Fruit fly (Drosophila melanogaster) whole organism, embryonic: ENCODE results near the gene CG12607.
A peak's percentile ranks its signal among the peaks of the same experiment; 100 is the strongest.

Experiments used
- Blimp-1 ChIP-seq: fragments of 200-800 bp; sonication (Bioruptor generic); optimal IDR thresholded peaks from 3 replicates; lab custom pipeline; 2018; ENCODE audit warnings: missing biosample characterization, missing genetic modification characterization, mild to moderate bottlenecking, moderate library complexity, missing genetic modification reagents
- BtbVII ChIP-seq: fragments of 200-800 bp; sonication (Bioruptor generic); optimal IDR thresholded peaks from 3 replicates; lab custom pipeline; 2017; ENCODE audit warnings: missing biosample characterization, mild to moderate bottlenecking, missing genetic modification characterization
- CG10209 ChIP-seq: fragments of 200-800 bp; sonication (Bioruptor generic); optimal IDR thresholded peaks from 3 replicates; lab custom pipeline; 2017; ENCODE audit warnings: missing biosample characterization, mild to moderate bottlenecking, missing genetic modification characterization, missing genetic modification reagents
- CG11456 ChIP-seq: fragments of 200-800 bp; sonication (Bioruptor generic); IDR thresholded peaks from 3 replicates; pipeline ENCODE4 v1.3.6; 2022; ENCODE audit warnings: missing biosample characterization, missing genetic modification characterization
- CG11696 ChIP-seq: fragments of 200-800 bp; sonication (Bioruptor generic); IDR thresholded peaks from 2 replicates; pipeline ENCODE4 v1.3.6; 2022; ENCODE audit warnings: missing biosample characterization, missing genetic modification characterization
- CG12155 ChIP-seq: fragments of 200-800 bp; sonication (Bioruptor generic); optimal IDR thresholded peaks from 3 replicates; lab custom pipeline; 2016; ENCODE audit warnings: missing biosample characterization, missing genetic modification characterization
- CG14965 ChIP-seq: fragments of 200-800 bp; sonication (Bioruptor generic); optimal IDR thresholded peaks from 2 replicates; lab custom pipeline; 2016; ENCODE audit warnings: missing biosample characterization, missing genetic modification characterization, borderline replicate concordance
- CG15514 ChIP-seq: fragments of 200-800 bp; sonication (Bioruptor generic); optimal IDR thresholded peaks from 3 replicates; lab custom pipeline; 2017; ENCODE audit warnings: missing biosample characterization, missing genetic modification characterization, mild to moderate bottlenecking, moderate library complexity, missing genetic modification reagents
- CG1647 ChIP-seq: fragments of 200-800 bp; sonication (Bioruptor generic); optimal IDR thresholded peaks from 3 replicates; lab custom pipeline; 2016; ENCODE audit warnings: missing biosample characterization, missing genetic modification characterization
- CG1792 ChIP-seq: fragments of 200-800 bp; sonication (Bioruptor generic); optimal IDR thresholded peaks from 2 replicates; lab custom pipeline; 2016; ENCODE audit warnings: missing biosample characterization, missing genetic modification characterization
- CG18619 ChIP-seq: fragments of 200-800 bp; sonication (Bioruptor generic); optimal IDR thresholded peaks from 3 replicates; lab custom pipeline; 2017; ENCODE audit warnings: missing biosample characterization, mild to moderate bottlenecking, missing genetic modification characterization
- CG4404 ChIP-seq: fragments of 200-800 bp; sonication (Bioruptor generic); IDR thresholded peaks from 2 replicates; pipeline ENCODE4 v1.3.6; 2022; ENCODE audit warnings: missing biosample characterization, missing genetic modification characterization
- CG4707 ChIP-seq: fragments of 200-800 bp; sonication (Bioruptor generic); optimal IDR thresholded peaks from 2 replicates; lab custom pipeline; 2018; ENCODE audit warnings: missing biosample characterization, mild to moderate bottlenecking, missing genetic modification characterization, moderate library complexity
- CG6272 ChIP-seq: fragments of 200-800 bp; sonication (Bioruptor generic); IDR thresholded peaks from 2 replicates; pipeline ENCODE4 v1.3.6; 2022; ENCODE audit warnings: missing biosample characterization, missing genetic modification characterization
- CG6683 ChIP-seq: fragments of 200-800 bp; sonication (Bioruptor generic); optimal IDR thresholded peaks from 2 replicates; lab custom pipeline; 2017; ENCODE audit warnings: missing biosample characterization, mild to moderate bottlenecking, missing genetic modification characterization, missing genetic modification reagents
- CG6765 ChIP-seq: fragments of 200-800 bp; sonication (Bioruptor generic); optimal IDR thresholded peaks from 3 replicates; lab custom pipeline; 2017; ENCODE audit warnings: missing biosample characterization, mild to moderate bottlenecking, missing genetic modification characterization
- CG6791 ChIP-seq: fragments of 200-800 bp; sonication (Bioruptor generic); IDR thresholded peaks from 3 replicates; pipeline ENCODE4 v1.3.6; 2022; ENCODE audit warnings: missing biosample characterization, missing genetic modification characterization; ENCODE audit not compliant: partially characterized antibody
- Deaf1 ChIP-seq: fragments of 200-800 bp; optimal IDR thresholded peaks from 3 replicates; lab custom pipeline; 2019; ENCODE audit warnings: missing biosample characterization, mild to moderate bottlenecking, missing genetic modification characterization, moderate library complexity
- Dek ChIP-seq: fragments of 200-800 bp; sonication (Bioruptor generic); optimal IDR thresholded peaks from 3 replicates; lab custom pipeline; 2019; ENCODE audit warnings: missing biosample characterization, mild to moderate bottlenecking, missing genetic modification characterization, moderate library complexity
- E2f2 ChIP-seq: fragments of 200-800 bp; sonication (Bioruptor generic); IDR thresholded peaks from 2 replicates; pipeline ENCODE4 v1.3.6; 2022; ENCODE audit warnings: missing biosample characterization, missing genetic modification characterization
- Fer1 ChIP-seq: fragments of 200-800 bp; sonication (Bioruptor generic); optimal IDR thresholded peaks from 2 replicates; lab custom pipeline; 2017; ENCODE audit warnings: missing biosample characterization, mild to moderate bottlenecking, missing genetic modification characterization
- GATAe ChIP-seq: fragments of 200-800 bp; sonication (Bioruptor generic); conservative IDR thresholded peaks from 2 replicates; pipeline ENCODE4 v1.3.6; 2022; ENCODE audit warnings: missing biosample characterization, missing genetic modification characterization
- H15 ChIP-seq: fragments of 200-800 bp; sonication (Bioruptor generic); IDR thresholded peaks from 3 replicates; pipeline ENCODE4 v1.3.6; 2022; ENCODE audit warnings: missing biosample characterization, missing genetic modification characterization
- HHEX ChIP-seq: fragments of 200-800 bp; sonication (Bioruptor generic); optimal IDR thresholded peaks from 3 replicates; lab custom pipeline; 2017; ENCODE audit warnings: missing biosample characterization, mild to moderate bottlenecking, missing genetic modification characterization, missing genetic modification reagents
- HLH4C ChIP-seq: fragments of 200-800 bp; sonication (Bioruptor generic); IDR thresholded peaks from 3 replicates; pipeline ENCODE4 v1.3.6; 2022; ENCODE audit warnings: missing biosample characterization, missing genetic modification characterization; ENCODE audit not compliant: partially characterized antibody
- HmgD ChIP-seq: fragments of 200-800 bp; sonication (Bioruptor generic); optimal IDR thresholded peaks from 3 replicates; lab custom pipeline; 2016; ENCODE audit warnings: missing biosample characterization, missing genetic modification characterization
- HmgZ ChIP-seq: fragments of 200-800 bp; sonication (Bioruptor generic); optimal IDR thresholded peaks from 2 replicates; lab custom pipeline; 2018; ENCODE audit warnings: missing biosample characterization, mild to moderate bottlenecking, missing genetic modification characterization
- Kr ChIP-seq: fragments of 200-800 bp; sonication (Bioruptor generic); optimal IDR thresholded peaks from 2 replicates; lab custom pipeline; 2017; ENCODE audit warnings: missing biosample characterization, mild to moderate bottlenecking, missing genetic modification characterization
- Lpt ChIP-seq: fragments of >200 bp; optimal IDR thresholded peaks from 2 replicates; lab custom pipeline; 2018; ENCODE audit warnings: missing biosample characterization, missing genetic modification characterization
- Sry-β ChIP-seq: fragments of 200-800 bp; sonication (Bioruptor generic); optimal IDR thresholded peaks from 2 replicates; lab custom pipeline; 2018; ENCODE audit warnings: missing biosample characterization, mild to moderate bottlenecking, missing genetic modification characterization, moderate library complexity
- ap ChIP-seq: fragments of 200-800 bp; sonication (Bioruptor generic); IDR thresholded peaks from 2 replicates; pipeline ENCODE4 v1.3.6; 2022; ENCODE audit warnings: missing biosample characterization, missing genetic modification characterization
- bsh ChIP-seq, 2 experiments: fragments of 200-800 bp; sonication (Bioruptor generic); optimal IDR thresholded peaks; 2 replicates each; lab custom pipeline; 2017 to 2018; ENCODE audit warnings: mild to moderate bottlenecking in 2 of 2, missing biosample characterization in 2 of 2, missing genetic modification characterization in 2 of 2, moderate library complexity in 1 of 2
- cato ChIP-seq: fragments of 200-800 bp; sonication (Bioruptor generic); optimal IDR thresholded peaks from 2 replicates; lab custom pipeline; 2016; ENCODE audit warnings: missing biosample characterization, missing genetic modification characterization, borderline replicate concordance
- en ChIP-seq: fragments of 200-800 bp; sonication (Bioruptor generic); optimal IDR thresholded peaks from 2 replicates; lab custom pipeline; 2016; ENCODE audit warnings: missing biosample characterization, missing genetic modification characterization
- ewg ChIP-seq: fragments of 200-800 bp; sonication (Bioruptor generic); optimal IDR thresholded peaks from 3 replicates; lab custom pipeline; 2017; ENCODE audit warnings: mild to moderate bottlenecking, missing biosample characterization, missing genetic modification reagents, missing genetic modification characterization
- fd96Cb ChIP-seq: fragments of 200-800 bp; sonication (Bioruptor generic); optimal IDR thresholded peaks from 2 replicates; lab custom pipeline; 2018; ENCODE audit warnings: missing biosample characterization, mild to moderate bottlenecking, missing genetic modification characterization, moderate library complexity
- grn ChIP-seq: fragments of 200-800 bp; sonication (Bioruptor generic); optimal IDR thresholded peaks from 3 replicates; lab custom pipeline; 2017; ENCODE audit warnings: missing biosample characterization, missing genetic modification characterization
- gro ChIP-seq: fragments of 200-800 bp; sonication (Bioruptor generic); optimal IDR thresholded peaks from 2 replicates; lab custom pipeline; 2016; ENCODE audit warnings: missing biosample characterization, missing genetic modification characterization
- insv ChIP-seq, 2 experiments: fragments of 200-800 bp; sonication (Bioruptor generic); optimal IDR thresholded peaks; 3 replicates each; lab custom pipeline; 2016 to 2018; ENCODE audit warnings: missing biosample characterization in 2 of 2, missing genetic modification characterization in 2 of 2
- nmo ChIP-seq: fragments of 200-800 bp; sonication (Bioruptor generic); optimal IDR thresholded peaks from 2 replicates; lab custom pipeline; 2018; ENCODE audit warnings: missing biosample characterization, mild to moderate bottlenecking, missing genetic modification characterization, moderate library complexity
- rib ChIP-seq: fragments of 200-800 bp; sonication (Bioruptor generic); IDR thresholded peaks from 2 replicates; pipeline ENCODE4 v1.3.6; 2022; ENCODE audit warnings: missing biosample characterization, missing genetic modification characterization
- run ChIP-seq: fragments of 200-800 bp; sonication (Bioruptor generic); optimal IDR thresholded peaks from 3 replicates; lab custom pipeline; 2018; ENCODE audit warnings: missing biosample characterization, mild to moderate bottlenecking, missing genetic modification characterization
- sd ChIP-seq: fragments of 200-800 bp; sonication (Bioruptor generic); optimal IDR thresholded peaks from 3 replicates; lab custom pipeline; 2018; ENCODE audit warnings: missing biosample characterization, mild to moderate bottlenecking, missing genetic modification characterization, moderate library complexity
- seq ChIP-seq: fragments of 200-800 bp; sonication (Bioruptor generic); IDR thresholded peaks from 2 replicates; pipeline ENCODE4 v1.3.6; 2022; ENCODE audit warnings: missing biosample characterization, missing genetic modification characterization
- slbo ChIP-seq: fragments of 200-800 bp; sonication (Bioruptor generic); IDR thresholded peaks from 2 replicates; pipeline ENCODE4 v1.3.6; 2022; ENCODE audit warnings: missing biosample characterization, missing genetic modification characterization
- ssp ChIP-seq: fragments of 200-800 bp; sonication (Bioruptor generic); IDR thresholded peaks from 2 replicates; pipeline ENCODE4 v1.3.6; 2022; ENCODE audit warnings: missing biosample characterization, missing genetic modification characterization
- tap ChIP-seq: fragments of 200-800 bp; optimal IDR thresholded peaks from 3 replicates; lab custom pipeline; 2019; ENCODE audit warnings: missing biosample characterization, mild to moderate bottlenecking, missing genetic modification characterization, moderate library complexity
- vnd ChIP-seq: fragments of 200-800 bp; sonication (Bioruptor generic); IDR thresholded peaks from 3 replicates; pipeline ENCODE4 v1.3.6; 2022; ENCODE audit warnings: missing biosample characterization, missing genetic modification characterization; ENCODE audit not compliant: partially characterized antibody

Gene CG12607

DNA sequence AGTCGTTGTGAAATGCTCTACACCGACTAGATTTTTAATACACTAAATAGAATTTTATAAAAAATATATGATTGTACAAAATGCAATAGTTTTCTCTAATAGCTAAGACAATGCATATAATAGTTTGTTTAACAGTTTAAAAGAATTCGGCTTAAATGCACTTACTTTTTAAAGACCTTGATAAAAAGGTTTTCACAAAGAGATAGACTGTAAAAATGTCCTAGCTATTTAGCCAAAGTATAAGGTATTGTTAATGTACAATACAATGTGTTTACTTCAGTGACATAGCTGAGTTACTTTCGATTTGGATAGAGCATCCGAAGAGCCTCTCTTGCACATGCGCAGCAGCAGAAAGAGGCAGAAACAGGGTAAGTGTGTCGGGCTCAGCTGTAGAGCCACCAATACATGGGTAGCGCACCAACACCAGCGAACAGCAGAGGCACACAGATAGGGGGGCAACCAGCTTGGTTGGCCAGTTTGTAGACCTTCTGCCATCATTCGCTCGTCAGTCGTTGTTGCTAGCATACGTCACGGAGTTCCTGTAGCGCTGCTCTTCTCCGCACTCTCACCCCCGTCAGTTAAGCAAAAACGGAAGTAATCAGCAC, 39.6 kb upstream of the CG12607 start, which contains the start of gene TP53INP (continued):
- no peak; the same call in 2 of the 3 replicates for TF ChIP-seq vnd (GFP tag; lab: Robert Waterston, UW)
- peak; percentile 64 for TF ChIP-seq HmgZ
- TF ChIP-seq CG6791: peak; percentile 41; the same call in 1 of the 3 replicates
- TF ChIP-seq GATAe (GFP tag; lab: Robert Waterston, UW): no peak
- peak; percentile 87 for TF ChIP-seq Blimp-1 (GFP tag; lab: Kevin White, UChicago)
- TF ChIP-seq ap: peak; percentile 56; the same call in 1 of the 2 replicates
- peak; percentile 61 for TF ChIP-seq en (GFP tag; lab: Kevin White, UChicago)
- TF ChIP-seq CG1647 (GFP tag; lab: Kevin White, UChicago): peak; percentile 41
- TF ChIP-seq rib (GFP tag; lab: Robert Waterston, UW): peak; percentile 37; the same call in 1 of the 2 replicates
- peak; percentile 84 for TF ChIP-seq gro
- TF ChIP-seq CG11696: 0 out of 2 replicates have a peak, but pooled peaks have one; percentile 21
- peak; percentile 69 for TF ChIP-seq CG4404 (GFP tag; lab: Robert Waterston, UW)
- TF ChIP-seq Kr (GFP tag; lab: Kevin White, UChicago): no peak
- TF ChIP-seq run (tag; lab: Kevin White, UChicago): peak; percentile 82
- TF ChIP-seq ewg (GFP tag; lab: Kevin White, UChicago): peak; percentile 96
- TF ChIP-seq CG6683: peak; percentile 63
- TF ChIP-seq seq (GFP tag; lab: Robert Waterston, UW): peak; percentile 74; the same call in 1 of the 2 replicates
- TF ChIP-seq ssp: peak; percentile 49; the same call in 1 of the 2 replicates
- TF ChIP-seq CG10209 (GFP tag; lab: Kevin White, UChicago): peak; percentile 92
- TF ChIP-seq tap: peak; percentile 68
- peak; percentile 49 for TF ChIP-seq CG14965 (GFP tag; lab: Kevin White, UChicago)
- TF ChIP-seq Dek: peak; percentile 82
- TF ChIP-seq E2f2 (GFP tag; lab: Robert Waterston, UW): peak; percentile 52; the same call in 1 of the 2 replicates
- TF ChIP-seq H15 (GFP tag; lab: Robert Waterston, UW): peak; percentile 66; the same call in 1 of the 3 replicates
- no peak for TF ChIP-seq HLH4C (GFP tag; lab: Robert Waterston, UW)
- TF ChIP-seq grn (GFP tag; lab: Kevin White, UChicago): peak; percentile 19
- peak; percentile 45 for TF ChIP-seq Sry-β
- TF ChIP-seq nmo (GFP tag; lab: Kevin White, UChicago): peak; percentile 95
- TF ChIP-seq cato (GFP tag; lab: Kevin White, UChicago): peak; percentile 65
- TF ChIP-seq CG1792: peak; percentile 69
- 0 out of 2 replicates have a peak, but pooled peaks have one; percentile 20 for TF ChIP-seq CG6272 (GFP tag; lab: Robert Waterston, UW)
- peak; percentile 76 for TF ChIP-seq slbo (GFP tag; lab: Robert Waterston, UW)
- peak; percentile 88 for TF ChIP-seq CG18619 (GFP tag; lab: Kevin White, UChicago)
- TF ChIP-seq fd96Cb: peak; percentile 89
- no peak for TF ChIP-seq CG11456
- peak; percentile 93 for TF ChIP-seq Fer1 (GFP tag; lab: Kevin White, UChicago)
- peak; percentile 63 for TF ChIP-seq CG4707 (GFP tag; lab: Kevin White, UChicago)
- peak in 1 of 2 experiments; percentile 66 for TF ChIP-seq insv (GFP tag; optimal IDR thresholded peaks at IDR 0.05; lab: Kevin White, UChicago)
- TF ChIP-seq sd: peak; percentile 72
- TF ChIP-seq BtbVII (GFP tag; lab: Kevin White, UChicago): peak; percentile 87
- peak; percentile 69 for TF ChIP-seq CG6765 (GFP tag; lab: Kevin White, UChicago)
- TF ChIP-seq HHEX: peak; percentile 84
- peak; percentile 78 for TF ChIP-seq CG12155 (GFP tag; lab: Kevin White, UChicago)
- no peak for TF ChIP-seq Lpt
- TF ChIP-seq bsh (GFP tag; optimal IDR thresholded peaks at IDR 0.05; lab: Kevin White, UChicago): peak; percentile 86 to 87
- peak; percentile 18 for TF ChIP-seq HmgD
- peak; percentile 48 for TF ChIP-seq CG15514 (GFP tag; lab: Kevin White, UChicago)
- peak; percentile 75 for TF ChIP-seq Deaf1
